Worm (Caenorhabditis elegans): ENCODE results near the gene str-33.

str-33 gene

DNA sequence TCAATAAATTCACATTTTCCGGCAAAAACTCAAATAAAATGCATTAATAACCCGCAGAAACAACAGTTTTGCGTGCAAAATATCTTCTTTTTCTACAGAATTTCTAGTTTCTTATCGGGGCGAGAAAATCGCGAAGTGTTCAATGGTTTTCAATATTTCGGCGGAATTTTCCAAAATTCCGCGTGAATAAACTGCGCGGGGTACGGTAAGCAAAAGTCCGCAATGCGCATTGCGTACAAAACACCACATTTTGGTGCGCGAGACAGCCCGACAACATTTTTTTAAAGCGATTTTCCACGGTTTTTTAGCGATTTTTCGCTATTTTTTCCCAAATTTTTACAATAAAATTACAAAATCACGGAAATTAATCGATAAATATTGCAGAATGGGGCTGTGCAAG lies 33.9 kb upstream of the str-33 start, which contains the start of gene Y45G12B.2 (continued):
- TF ChIP-seq cebp-1 (GFP tag; IDR thresholded peaks at IDR 0.05) (no peak), cebp-1 (tag; optimal IDR thresholded peaks at IDR 0.05) (peak; percentile 56), nfya-1 (tag; optimal IDR thresholded peaks at IDR 0.05; ENCODE audit: borderline replicate concordance, insufficient read depth) (no peak), Y53G8AR.9 (GFP tag; conservative IDR thresholded peaks at IDR 0.05) (0 out of 2 replicates have a peak, but pooled peaks have one; percentile 32), snpc-4 (GFP tag; optimal IDR thresholded peaks at IDR 0.05) (no peak), snpc-4 (tag; optimal IDR thresholded peaks at IDR 0.05) (peak in 2 of 4 experiments; percentile 58 to 69), F52B5.7 (tag; optimal IDR thresholded peaks at IDR 0.05) (no peak), Y79H2A.3 (GFP tag; conservative IDR thresholded peaks at IDR 0.05) (no peak)

- no peak for TF ChIP-seq Y95B8A.8 (GFP tag; IDR thresholded peaks at IDR 0.05)
- TF ChIP-seq zfh-2 (GFP tag; conservative IDR thresholded peaks at IDR 0.05): peak; percentile 79
- TF ChIP-seq athp-1 (tag; optimal IDR thresholded peaks at IDR 0.05): no peak
- peak; percentile 41; the same call in 1 of the 2 replicates for TF ChIP-seq egrh-3 (GFP tag; IDR thresholded peaks at IDR 0.05)
- TF ChIP-seq ccch-3 (GFP tag; optimal IDR thresholded peaks at IDR 0.05): no peak
- TF ChIP-seq mcd-1 (GFP tag; IDR thresholded peaks at IDR 0.05): no peak
- TF ChIP-seq F23B12.7 (tag; optimal IDR thresholded peaks at IDR 0.05; ENCODE audit: insufficient read depth): no peak
Observed at ce11 chrV:2695935-2696334, 32.4 kb upstream of the str-33 start, which contains the start of gene Y45G12B.3. Gene Y45G12B.3, minus strand, starts transcription at chrV:2696254.

ce11 chrV:2697693-2698092 lies 30.6 kb upstream of the str-33 start:
- TF ChIP-seq cebp-1 (GFP tag; IDR thresholded peaks at IDR 0.05): peak; percentile 63; the same call in 1 of the 2 replicates
- peak; percentile 94 for TF ChIP-seq cebp-1 (tag; optimal IDR thresholded peaks at IDR 0.05)
- no peak for TF ChIP-seq F49E8.2 (tag; optimal IDR thresholded peaks at IDR 0.05; ENCODE audit: insufficient read depth)
- peak; percentile 3 for TF ChIP-seq madf-10 (tag; optimal IDR thresholded peaks at IDR 0.05)
- peak; percentile 31 for TF ChIP-seq F23B12.7 (tag; optimal IDR thresholded peaks at IDR 0.05; ENCODE audit: insufficient read depth)
- 0 out of 2 replicates have a peak, but pooled peaks have one; percentile 15 for TF ChIP-seq egrh-3 (GFP tag; IDR thresholded peaks at IDR 0.05)
- peak; percentile 46; the same call in 1 of the 2 replicates for TF ChIP-seq mcd-1 (GFP tag; IDR thresholded peaks at IDR 0.05)
- peak; percentile 14 for TF ChIP-seq snpc-4 (GFP tag; optimal IDR thresholded peaks at IDR 0.05)
- no peak for TF ChIP-seq snpc-4 (tag; optimal IDR thresholded peaks at IDR 0.05)
- peak; percentile 1 for TF ChIP-seq lsl-1 (GFP tag; optimal IDR thresholded peaks at IDR 0.05)
- TF ChIP-seq madf-6 (GFP tag; IDR thresholded peaks at IDR 0.05): 0 out of 2 replicates have a peak, but pooled peaks have one; percentile 16
- TF ChIP-seq sea-2 (GFP tag; IDR thresholded peaks at IDR 0.05): no peak

- TF ChIP-seq Y53G8AR.9 (GFP tag; conservative IDR thresholded peaks at IDR 0.05): 0 out of 2 replicates have a peak, but pooled peaks have one; percentile 33
- TF ChIP-seq tbp1 (GFP tag; optimal IDR thresholded peaks at IDR 0.05): no peak
- TF ChIP-seq B0019.2 (GFP tag; conservative IDR thresholded peaks at IDR 0.05): no peak
- TF ChIP-seq gei-17 (GFP tag; optimal IDR thresholded peaks at IDR 0.05): no peak
- no peak for TF ChIP-seq B0035.1 (tag; optimal IDR thresholded peaks at IDR 0.05)
- no peak for TF ChIP-seq F57C9.4 (tag; optimal IDR thresholded peaks at IDR 0.05)
- no peak for TF ChIP-seq K12H6.12 (tag; optimal IDR thresholded peaks at IDR 0.05)
- TF ChIP-seq F52B5.7 (tag; optimal IDR thresholded peaks at IDR 0.05): peak; percentile 50
- TF ChIP-seq lag-1 (GFP tag; IDR thresholded peaks at IDR 0.05): no peak
- no peak for TF ChIP-seq madf-3 (GFP tag; IDR thresholded peaks at IDR 0.05)
- TF ChIP-seq B0336.3 (GFP tag; IDR thresholded peaks at IDR 0.05): 0 out of 2 replicates have a peak, but pooled peaks have one; percentile 46
- TF ChIP-seq Y67H2A.10 (GFP tag; conservative IDR thresholded peaks at IDR 0.05): no peak
- TF ChIP-seq F10E7.11 (tag; optimal IDR thresholded peaks at IDR 0.05): no peak
- 0 out of 2 replicates have a peak, but pooled peaks have one; percentile 37 for TF ChIP-seq nhr-120 (GFP tag; IDR thresholded peaks at IDR 0.05)
- TF ChIP-seq madf-6 (GFP tag; IDR thresholded peaks at IDR 0.05): peak; percentile 32; the same call in 1 of the 2 replicates
- no peak for TF ChIP-seq unc-62 (GFP tag; optimal IDR thresholded peaks at IDR 0.05)
- TF ChIP-seq bed-2 (GFP tag; IDR thresholded peaks at IDR 0.05): no peak
- no peak for TF ChIP-seq nfya-2 (GFP tag; IDR thresholded peaks at IDR 0.05)
- peak; percentile 51 for TF ChIP-seq mcd-1 (GFP tag; IDR thresholded peaks at IDR 0.05)
- no peak for TF ChIP-seq hlh-26 (GFP tag; conservative IDR thresholded peaks at IDR 0.05)
- TF ChIP-seq lin-54 (GFP tag; optimal IDR thresholded peaks at IDR 0.05): peak; percentile 7
- TF ChIP-seq hlh-12 (tag; optimal IDR thresholded peaks at IDR 0.05): no peak
- TF ChIP-seq T07F8.4 (tag; optimal IDR thresholded peaks at IDR 0.05): no peak
- peak; percentile 31 for TF ChIP-seq athp-1 (tag; optimal IDR thresholded peaks at IDR 0.05)
- no peak for TF ChIP-seq dpff-1 (tag; optimal IDR thresholded peaks at IDR 0.05)
Observed at ce11 chrV:2698826-2699225, 29.5 kb upstream of the str-33 start, which contains the start of gene nuo-5. Gene nuo-5, plus strand, starts transcription at chrV:2698972.
